Fruit fly (Drosophila melanogaster): ENCODE results near the gene hyx.
A peak's percentile ranks its signal among the peaks of the same experiment; 100 is the strongest.

DNA sequence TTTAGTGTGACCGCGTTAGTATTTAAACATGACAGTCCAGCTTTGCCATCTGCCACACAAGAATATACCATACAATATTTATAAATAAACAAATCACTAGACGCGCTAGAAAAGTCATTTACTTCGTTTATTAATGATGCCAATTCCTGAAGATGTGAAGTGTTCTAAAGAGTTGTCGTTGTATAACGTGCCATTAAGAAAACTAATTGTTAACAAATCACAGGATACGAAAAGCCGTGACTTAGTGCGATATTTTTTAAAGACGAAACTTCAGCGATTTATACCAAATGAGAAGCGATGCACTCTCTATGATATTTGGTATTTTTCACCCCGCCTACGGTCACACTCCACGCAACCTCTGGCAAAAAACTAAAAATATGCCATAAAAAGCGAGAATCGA is 888 bp downstream of the hyx start, which contains the start of gene neur:
- TF ChIP-seq CG7045 (GFP tag; optimal IDR thresholded peaks at IDR 0.05) = peak; percentile 39
- no peak for TF ChIP-seq Hr96 (GFP tag; optimal IDR thresholded peaks at IDR 0.05)
- TF ChIP-seq CG12768 (GFP tag; optimal IDR thresholded peaks at IDR 0.05) = no peak
- TF ChIP-seq CG14711 (tag; optimal IDR thresholded peaks at IDR 0.05) = peak; percentile 7
- peak; percentile 8 for TF ChIP-seq Crg-1 (GFP tag; optimal IDR thresholded peaks at IDR 0.05)
- no peak for TF ChIP-seq CG33017 (tag; optimal IDR thresholded peaks at IDR 0.05)
- TF ChIP-seq Mnt (GFP tag; optimal IDR thresholded peaks at IDR 0.05) = peak; percentile 42
- TF ChIP-seq kay (GFP tag; ENCODE audit: borderline replicate concordance) = no peak
- TF ChIP-seq CG5204 (GFP tag; optimal IDR thresholded peaks at IDR 0.05) = no peak
- TF ChIP-seq CG7101 (tag; optimal IDR thresholded peaks at IDR 0.05) = peak; percentile 3
- peak; percentile 69 for TF ChIP-seq bab1 (GFP tag; optimal IDR thresholded peaks at IDR 0.05)
- TF ChIP-seq toe (GFP tag; optimal IDR thresholded peaks at IDR 0.05) = no peak
- peak; percentile 34 for TF ChIP-seq tj (GFP tag; optimal IDR thresholded peaks at IDR 0.05)
